Worm (Caenorhabditis elegans): ENCODE results near the gene lin-5.

The lin-5 gene

ce11 chrII:7819359-7819758 is 41.0 kb upstream of the lin-5 start:
- TF ChIP-seq aptf-2 (GFP tag; conservative IDR thresholded peaks at IDR 0.05) (no peak), nhr-27 (tag; optimal IDR thresholded peaks at IDR 0.05) (no peak), attf-6 (GFP tag; IDR thresholded peaks at IDR 0.05) (no peak), repo-1 (tag; optimal IDR thresholded peaks at IDR 0.05) (no peak)

DNA sequence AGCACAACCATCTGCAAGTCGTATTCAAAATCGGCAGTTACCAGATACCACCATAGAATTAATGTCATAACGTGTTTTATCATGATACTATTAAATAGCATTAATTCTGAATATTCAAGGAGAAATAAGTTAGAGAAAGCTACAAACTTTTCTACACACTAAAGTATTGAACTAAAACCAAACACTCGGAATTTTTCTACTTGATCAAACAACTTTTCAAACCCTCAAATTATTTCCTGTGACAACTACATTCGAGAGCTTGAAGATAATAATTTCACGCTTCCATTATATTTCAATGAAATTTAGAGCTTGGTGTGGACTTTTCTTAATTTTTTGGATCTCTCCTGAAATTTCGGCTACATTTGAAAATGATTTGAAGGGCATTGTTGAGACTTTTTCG is 37.9 kb upstream of the lin-5 start, which contains the start of gene irld-47:
TSS of gene irld-47 (minus strand) at position 101 of the 400 bp plus-strand sequence.
- TF ChIP-seq fkh-3 (tag; optimal IDR thresholded peaks at IDR 0.05) = no peak
- no peak for TF ChIP-seq D2030.7 (GFP tag; IDR thresholded peaks at IDR 0.05)

ce11 chrII:7825107-7825506 is 35.3 kb upstream of the lin-5 start, which contains the start of gene srw-62:
TSS of gene srw-62 (plus strand) at chrII:7825407.
- no peak for TF ChIP-seq mel-28 (tag; optimal IDR thresholded peaks at IDR 0.05; ENCODE audit: borderline replicate concordance)
- TF ChIP-seq ztf-3 (GFP tag; optimal IDR thresholded peaks at IDR 0.05) = no peak
- TF ChIP-seq snpc-1.1 (tag; optimal IDR thresholded peaks at IDR 0.05; ENCODE audit: insufficient read depth) = no peak
- no peak for TF ChIP-seq repo-1 (tag; optimal IDR thresholded peaks at IDR 0.05)

- no peak for TF ChIP-seq nfyb-1 (GFP tag; IDR thresholded peaks at IDR 0.05)
- no peak for TF ChIP-seq let-607 (tag; optimal IDR thresholded peaks at IDR 0.05)
- no peak for TF ChIP-seq F37B4.10 (GFP tag; IDR thresholded peaks at IDR 0.05)
- TF ChIP-seq T07F8.4 (tag; optimal IDR thresholded peaks at IDR 0.05) = no peak
- no peak for TF ChIP-seq B0261.1 (tag; optimal IDR thresholded peaks at IDR 0.05)
- no peak for TF ChIP-seq atf-7 (tag; optimal IDR thresholded peaks at IDR 0.05)
- no peak for TF ChIP-seq egrh-3 (GFP tag; IDR thresholded peaks at IDR 0.05)
- no peak for TF ChIP-seq attf-3 (GFP tag; conservative IDR thresholded peaks at IDR 0.05)
- TF ChIP-seq attf-5 (GFP tag; optimal IDR thresholded peaks at IDR 0.05) = no peak
- no peak for TF ChIP-seq Y53G8AR.9 (GFP tag; conservative IDR thresholded peaks at IDR 0.05)
- no peak for TF ChIP-seq Y56A3A.18 (GFP tag; IDR thresholded peaks at IDR 0.05)
- no peak for TF ChIP-seq madf-10 (tag; optimal IDR thresholded peaks at IDR 0.05)
- TF ChIP-seq fkh-3 (tag; optimal IDR thresholded peaks at IDR 0.05) = no peak
- no peak for TF ChIP-seq lsy-27 (tag; optimal IDR thresholded peaks at IDR 0.05; ENCODE audit: borderline replicate concordance, insufficient read depth)
- TF ChIP-seq ztf-18 (tag; optimal IDR thresholded peaks at IDR 0.05) = no peak
- no peak for TF ChIP-seq somi-1 (GFP tag; optimal IDR thresholded peaks at IDR 0.05)
- no peak for TF ChIP-seq ZK185.1 (tag; optimal IDR thresholded peaks at IDR 0.05; ENCODE audit: poor library complexity, severe bottlenecking)
- no peak for TF ChIP-seq aptf-3 (GFP tag; IDR thresholded peaks at IDR 0.05)
- TF ChIP-seq rec-8 (tag; optimal IDR thresholded peaks at IDR 0.05) = no peak
Measured at ce11 chrII:7827883-7828282, 32.5 kb upstream of the lin-5 start.

DNA sequence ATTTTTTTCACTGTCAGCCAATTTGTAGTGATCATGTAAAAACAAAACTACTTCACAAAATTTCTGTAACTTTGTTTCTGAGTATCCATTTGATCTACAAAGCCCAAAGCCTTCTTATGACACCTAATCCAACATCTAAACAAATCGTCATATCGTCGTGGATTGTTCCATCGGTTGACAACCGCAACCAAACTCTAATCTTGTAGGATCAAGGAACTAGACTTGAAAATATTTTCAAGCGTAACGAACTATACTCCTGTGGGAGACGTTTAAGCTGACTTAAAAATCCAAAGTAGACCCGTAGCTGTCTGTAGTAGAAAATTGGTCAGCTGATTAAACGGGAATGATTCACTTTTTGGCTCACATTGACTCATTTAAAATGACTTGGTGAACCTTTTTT is 30.8 kb upstream of the lin-5 start:
- no peak for TF ChIP-seq ZK185.1 (tag; optimal IDR thresholded peaks at IDR 0.05; ENCODE audit: poor library complexity, severe bottlenecking)

DNA sequence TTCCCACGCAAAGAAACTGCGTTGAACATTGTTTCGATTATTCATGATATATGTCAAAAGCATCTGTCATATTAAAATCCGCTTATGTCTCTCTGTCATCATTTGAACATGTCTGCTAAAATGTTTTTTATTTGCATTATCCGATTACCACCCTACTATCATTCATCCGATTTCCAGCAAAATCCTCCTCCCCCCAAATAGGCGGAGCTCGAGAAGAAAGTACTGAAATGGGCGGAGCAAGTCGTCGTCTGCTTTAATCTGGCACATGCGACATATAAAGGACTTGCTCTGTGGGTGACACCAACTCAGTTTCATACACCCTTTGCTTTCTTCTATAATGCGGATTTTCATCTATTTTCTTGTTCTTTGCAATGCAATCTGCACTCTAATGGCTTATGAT is 28.3 kb upstream of the lin-5 start, which contains the start of gene T09A5.14:
TSS of gene T09A5.14 (plus strand) at position 301 of the 400 bp plus-strand sequence.
- no peak for TF ChIP-seq ztf-26 (tag; optimal IDR thresholded peaks at IDR 0.05)
